Fruit fly (Drosophila melanogaster): Measurements from ENCODE around the gene hyx.

- no peak for TF ChIP-seq ovo (GFP tag; optimal IDR thresholded peaks at IDR 0.05)
- no peak for TF ChIP-seq kay (GFP tag; ENCODE audit: borderline replicate concordance)
- TF ChIP-seq CG12768 (GFP tag; optimal IDR thresholded peaks at IDR 0.05), result no peak
- TF ChIP-seq Mnt (GFP tag; optimal IDR thresholded peaks at IDR 0.05), result no peak
- no peak for TF ChIP-seq toe (GFP tag; optimal IDR thresholded peaks at IDR 0.05)
- no peak for TF ChIP-seq Clk (GFP tag; optimal IDR thresholded peaks at IDR 0.05)
- TF ChIP-seq bab1 (GFP tag; optimal IDR thresholded peaks at IDR 0.05), result no peak
- TF ChIP-seq CG7045 (GFP tag; optimal IDR thresholded peaks at IDR 0.05), result no peak
- no peak for TF ChIP-seq CG14711 (tag; optimal IDR thresholded peaks at IDR 0.05)
- TF ChIP-seq CG11617 (GFP tag; optimal IDR thresholded peaks at IDR 0.05), result no peak
- TF ChIP-seq CG5204 (GFP tag; optimal IDR thresholded peaks at IDR 0.05), result no peak
- TF ChIP-seq pad (GFP tag; optimal IDR thresholded peaks at IDR 0.05), result no peak
- no peak for TF ChIP-seq CG1620 (GFP tag; optimal IDR thresholded peaks at IDR 0.05)
- no peak for TF ChIP-seq CG33017 (tag; optimal IDR thresholded peaks at IDR 0.05)
Observed at dm6 chr3R:9037946-9038345, 614 bp upstream of the hyx start.
